Fruit fly (Drosophila melanogaster) whole organism, embryonic: ENCODE data around the gene CG18858.
A peak's percentile ranks its signal among the peaks of the same experiment; 100 is the strongest.

Experiments
- Abd-B ChIP-seq: fragments of 200-800 bp; sonication (Bioruptor generic); optimal IDR thresholded peaks from 2 replicates; lab custom pipeline; 2018; ENCODE audit warnings: missing biosample characterization, mild to moderate bottlenecking, missing genetic modification characterization, moderate library complexity
- Antp ChIP-seq: fragments of 200-800 bp; sonication (Bioruptor generic); optimal IDR thresholded peaks from 3 replicates; lab custom pipeline; 2016; ENCODE audit warnings: missing biosample characterization, missing genetic modification characterization
- CG10267 ChIP-seq: fragments of 200-800 bp; sonication (Bioruptor generic); optimal IDR thresholded peaks from 2 replicates; lab custom pipeline; 2018; ENCODE audit warnings: missing biosample characterization, mild to moderate bottlenecking, missing genetic modification characterization, moderate library complexity
- CG11085 ChIP-seq: fragments of 200-800 bp; sonication (Bioruptor generic); IDR thresholded peaks from 2 replicates; pipeline ENCODE4 v1.3.6; 2022; ENCODE audit warnings: missing biosample characterization, missing genetic modification characterization
- CG12659 ChIP-seq: fragments of 200-800 bp; sonication (Bioruptor generic); optimal IDR thresholded peaks from 3 replicates; lab custom pipeline; 2017; ENCODE audit warnings: mild to moderate bottlenecking, missing biosample characterization, missing genetic modification reagents, missing genetic modification characterization
- CG13624 ChIP-seq: fragments of 200-800 bp; sonication (Bioruptor generic); optimal IDR thresholded peaks from 2 replicates; lab custom pipeline; 2016; ENCODE audit warnings: missing biosample characterization, missing genetic modification characterization
- CG14014 ChIP-seq: fragments of 200-800 bp; sonication (Bioruptor generic); IDR thresholded peaks from 2 replicates; pipeline ENCODE4 v1.3.6; 2022; ENCODE audit warnings: missing biosample characterization, missing genetic modification characterization
- CG17829 ChIP-seq: fragments of 200-800 bp; optimal IDR thresholded peaks from 2 replicates; lab custom pipeline; 2019; ENCODE audit warnings: missing biosample characterization, mild to moderate bottlenecking, missing genetic modification characterization, moderate library complexity
- CG33213 ChIP-seq: fragments of 200-800 bp; sonication (Bioruptor generic); optimal IDR thresholded peaks from 3 replicates; lab custom pipeline; 2016; ENCODE audit warnings: missing biosample characterization, missing genetic modification characterization
- CG33557 ChIP-seq: fragments of 200-800 bp; sonication (Bioruptor generic); optimal IDR thresholded peaks from 2 replicates; lab custom pipeline; 2019; ENCODE audit warnings: missing biosample characterization, mild to moderate bottlenecking, missing genetic modification characterization, moderate library complexity
- CG34376 ChIP-seq: fragments of 200-800 bp; sonication (Bioruptor generic); optimal IDR thresholded peaks from 2 replicates; lab custom pipeline; 2018; ENCODE audit warnings: missing biosample characterization, mild to moderate bottlenecking, missing genetic modification characterization
- CG4707 ChIP-seq: fragments of 200-800 bp; sonication (Bioruptor generic); optimal IDR thresholded peaks from 2 replicates; lab custom pipeline; 2018; ENCODE audit warnings: missing biosample characterization, mild to moderate bottlenecking, missing genetic modification characterization, moderate library complexity
- CG4854 ChIP-seq: fragments of 200-800 bp; sonication (Bioruptor generic); optimal IDR thresholded peaks from 2 replicates; lab custom pipeline; 2016; ENCODE audit warnings: missing biosample characterization, missing genetic modification characterization, inconsistent platforms
- CG6272 ChIP-seq: fragments of 200-800 bp; sonication (Bioruptor generic); IDR thresholded peaks from 2 replicates; pipeline ENCODE4 v1.3.6; 2022; ENCODE audit warnings: missing biosample characterization, missing genetic modification characterization
- CG7556 ChIP-seq: fragments of 200-800 bp; sonication (Bioruptor generic); optimal IDR thresholded peaks from 2 replicates; lab custom pipeline; 2017; ENCODE audit warnings: missing biosample characterization, mild to moderate bottlenecking, missing genetic modification characterization
- CG7745 ChIP-seq: fragments of 200-800 bp; sonication (Bioruptor generic); optimal IDR thresholded peaks from 2 replicates; lab custom pipeline; 2018; ENCODE audit warnings: missing biosample characterization, mild to moderate bottlenecking, missing genetic modification characterization, moderate library complexity
- CG7786 ChIP-seq: fragments of 200-800 bp; sonication (Bioruptor generic); optimal IDR thresholded peaks from 2 replicates; lab custom pipeline; 2016; ENCODE audit warnings: missing biosample characterization, missing genetic modification characterization
- CG8290 ChIP-seq, 3 experiments: fragments of 200-800 bp; sonication (Bioruptor generic); optimal IDR thresholded peaks; 2 replicates each; lab custom pipeline; 2016 to 2019; ENCODE audit warnings: missing biosample characterization in 3 of 3, missing genetic modification characterization in 3 of 3, mild to moderate bottlenecking in 2 of 3, moderate library complexity in 1 of 3
- CG8924 ChIP-seq: fragments of 200-800 bp; optimal IDR thresholded peaks from 3 replicates; lab custom pipeline; 2019; ENCODE audit warnings: missing biosample characterization, mild to moderate bottlenecking, missing genetic modification characterization, moderate library complexity
- CTCF ChIP-seq: fragments of 200-800 bp; sonication (Bioruptor generic); optimal IDR thresholded peaks from 2 replicates; lab custom pipeline; 2017; ENCODE audit warnings: missing biosample characterization, mild to moderate bottlenecking, missing genetic modification characterization, moderate library complexity
- D ChIP-seq, 2 experiments: fragments of 200-800 bp in 1 of 2; fragments of >200 bp in 1 of 2; sonication (Bioruptor generic) in 1 of 2; optimal IDR thresholded peaks; 2 replicates in 1 of 2; 3 replicates in 1 of 2; lab custom pipeline; 2017; ENCODE audit warnings: mild to moderate bottlenecking in 1 of 2, missing biosample characterization in 1 of 2, missing genetic modification characterization in 1 of 2, missing genetic modification reagents in 1 of 2
- HLH3B ChIP-seq: fragments of 200-800 bp; sonication (Bioruptor generic); IDR thresholded peaks from 2 replicates; pipeline ENCODE4 v1.3.6; 2022; ENCODE audit warnings: missing biosample characterization, missing genetic modification characterization
- HmgD ChIP-seq: fragments of 200-800 bp; sonication (Bioruptor generic); optimal IDR thresholded peaks from 3 replicates; lab custom pipeline; 2016; ENCODE audit warnings: missing biosample characterization, missing genetic modification characterization
- Stat92E ChIP-seq, 3 experiments: fragments of >200 bp in 2 of 3; fragments of 200-800 bp in 1 of 3; sonication (Bioruptor generic) in 1 of 3; optimal IDR thresholded peaks; 2 replicates each; lab custom pipeline; 2017 to 2019; ENCODE audit warnings: missing biosample characterization in 3 of 3, missing genetic modification characterization in 3 of 3, mild to moderate bottlenecking in 1 of 3, moderate library complexity in 1 of 3
- Trl ChIP-seq, 3 experiments: fragments of >200 bp in 2 of 3; fragments of 200-800 bp in 1 of 3; sonication (Bioruptor generic) in 1 of 3; optimal IDR thresholded peaks; 2 replicates in 1 of 3; 3 replicates in 2 of 3; lab custom pipeline; 2016 to 2017; ENCODE audit warnings: missing biosample characterization in 1 of 3, missing genetic modification characterization in 1 of 3
- ac ChIP-seq: fragments of 200-800 bp; sonication (Bioruptor generic); optimal IDR thresholded peaks from 3 replicates; lab custom pipeline; 2017; ENCODE audit warnings: missing biosample characterization, mild to moderate bottlenecking, missing genetic modification characterization
- bcd ChIP-seq: fragments of 200-800 bp; sonication (Bioruptor generic); optimal IDR thresholded peaks from 2 replicates; lab custom pipeline; 2017; ENCODE audit warnings: missing biosample characterization, mild to moderate bottlenecking, missing genetic modification characterization
- crol ChIP-seq: fragments of 200-800 bp; sonication (Bioruptor generic); IDR thresholded peaks from 2 replicates; pipeline ENCODE4 v1.3.6; 2022; ENCODE audit warnings: missing biosample characterization, missing genetic modification characterization
- cwo ChIP-seq: fragments of 200-800 bp; sonication (Bioruptor generic); optimal IDR thresholded peaks from 3 replicates; lab custom pipeline; 2017; ENCODE audit warnings: missing biosample characterization, missing genetic modification characterization, mild to moderate bottlenecking, moderate library complexity, missing genetic modification reagents
- da ChIP-seq: fragments of 200-800 bp; sonication (Bioruptor generic); optimal IDR thresholded peaks from 2 replicates; lab custom pipeline; 2016; ENCODE audit warnings: missing biosample characterization, missing genetic modification characterization
- disco-r ChIP-seq: fragments of 200-800 bp; sonication (Bioruptor generic); optimal IDR thresholded peaks from 2 replicates; lab custom pipeline; 2016; ENCODE audit warnings: missing biosample characterization, missing genetic modification characterization
- dmrt99B ChIP-seq: fragments of 200-800 bp; sonication (Bioruptor generic); optimal IDR thresholded peaks from 2 replicates; lab custom pipeline; 2018; ENCODE audit warnings: missing biosample characterization, mild to moderate bottlenecking, missing genetic modification characterization, moderate library complexity
- ewg ChIP-seq: fragments of 200-800 bp; sonication (Bioruptor generic); optimal IDR thresholded peaks from 3 replicates; lab custom pipeline; 2017; ENCODE audit warnings: mild to moderate bottlenecking, missing biosample characterization, missing genetic modification reagents, missing genetic modification characterization
- eyg ChIP-seq: fragments of 200-800 bp; sonication (Bioruptor generic); optimal IDR thresholded peaks from 3 replicates; lab custom pipeline; 2016; ENCODE audit warnings: missing biosample characterization, missing genetic modification characterization
- ftz-f1 ChIP-seq: fragments of 200-800 bp; sonication (Bioruptor generic); optimal IDR thresholded peaks from 2 replicates; lab custom pipeline; 2016; ENCODE audit warnings: missing biosample characterization, missing genetic modification characterization
- grn ChIP-seq: fragments of 200-800 bp; sonication (Bioruptor generic); optimal IDR thresholded peaks from 3 replicates; lab custom pipeline; 2017; ENCODE audit warnings: missing biosample characterization, missing genetic modification characterization
- gsb ChIP-seq: fragments of 200-800 bp; sonication (Bioruptor generic); IDR thresholded peaks from 2 replicates; pipeline ENCODE4 v1.3.6; 2022; ENCODE audit warnings: missing biosample characterization, missing genetic modification characterization
- hbn ChIP-seq: fragments of 200-800 bp; sonication (Bioruptor generic); IDR thresholded peaks from 2 replicates; pipeline ENCODE4 v1.3.6; 2022; ENCODE audit warnings: missing biosample characterization, missing genetic modification characterization; ENCODE audit not compliant: partially characterized antibody
- her ChIP-seq: fragments of 200-800 bp; sonication (Bioruptor generic); optimal IDR thresholded peaks from 2 replicates; lab custom pipeline; 2016; ENCODE audit warnings: missing biosample characterization, missing genetic modification characterization
- hth ChIP-seq: fragments of >200 bp; optimal IDR thresholded peaks from 2 replicates; lab custom pipeline; 2017; ENCODE audit warnings: inconsistent platforms
- insv ChIP-seq, 2 experiments: fragments of 200-800 bp; sonication (Bioruptor generic); optimal IDR thresholded peaks; 3 replicates each; lab custom pipeline; 2016 to 2018; ENCODE audit warnings: missing biosample characterization in 2 of 2, missing genetic modification characterization in 2 of 2
- onecut ChIP-seq: fragments of 200-800 bp; sonication (Bioruptor generic); IDR thresholded peaks from 2 replicates; pipeline ENCODE4 v1.3.6; 2022; ENCODE audit warnings: missing biosample characterization, missing genetic modification characterization
- otp ChIP-seq: fragments of 200-800 bp; sonication (Bioruptor generic); IDR thresholded peaks from 3 replicates; pipeline ENCODE4, ENCODE4 v1.3.6; 2022; ENCODE audit warnings: missing biosample characterization, missing genetic modification characterization
- psq ChIP-seq: fragments of 200-800 bp; sonication (Bioruptor generic); optimal IDR thresholded peaks from 2 replicates; lab custom pipeline; 2017; ENCODE audit warnings: missing biosample characterization, missing genetic modification characterization
- sens ChIP-seq: fragments of 200-800 bp; sonication (Bioruptor generic); peaks from one replicate; lab custom pipeline; 2016; ENCODE audit warnings: missing biosample characterization, missing genetic modification characterization
- sob ChIP-seq: fragments of 200-800 bp; sonication (Bioruptor generic); IDR thresholded peaks from 2 replicates; pipeline ENCODE4 v1.3.6; 2022; ENCODE audit warnings: missing biosample characterization, missing genetic modification characterization
- sr ChIP-seq: fragments of 200-800 bp; sonication (Bioruptor generic); IDR thresholded peaks from 3 replicates; pipeline ENCODE4 v1.3.6; 2022; ENCODE audit warnings: missing biosample characterization, missing genetic modification characterization
- tap ChIP-seq: fragments of 200-800 bp; optimal IDR thresholded peaks from 3 replicates; lab custom pipeline; 2019; ENCODE audit warnings: missing biosample characterization, mild to moderate bottlenecking, missing genetic modification characterization, moderate library complexity
- toy ChIP-seq: fragments of 200-800 bp; sonication (Bioruptor generic); IDR thresholded peaks from 2 replicates; pipeline ENCODE4 v1.3.6; 2022; ENCODE audit warnings: missing biosample characterization, missing genetic modification characterization

Gene CG18858

DNA sequence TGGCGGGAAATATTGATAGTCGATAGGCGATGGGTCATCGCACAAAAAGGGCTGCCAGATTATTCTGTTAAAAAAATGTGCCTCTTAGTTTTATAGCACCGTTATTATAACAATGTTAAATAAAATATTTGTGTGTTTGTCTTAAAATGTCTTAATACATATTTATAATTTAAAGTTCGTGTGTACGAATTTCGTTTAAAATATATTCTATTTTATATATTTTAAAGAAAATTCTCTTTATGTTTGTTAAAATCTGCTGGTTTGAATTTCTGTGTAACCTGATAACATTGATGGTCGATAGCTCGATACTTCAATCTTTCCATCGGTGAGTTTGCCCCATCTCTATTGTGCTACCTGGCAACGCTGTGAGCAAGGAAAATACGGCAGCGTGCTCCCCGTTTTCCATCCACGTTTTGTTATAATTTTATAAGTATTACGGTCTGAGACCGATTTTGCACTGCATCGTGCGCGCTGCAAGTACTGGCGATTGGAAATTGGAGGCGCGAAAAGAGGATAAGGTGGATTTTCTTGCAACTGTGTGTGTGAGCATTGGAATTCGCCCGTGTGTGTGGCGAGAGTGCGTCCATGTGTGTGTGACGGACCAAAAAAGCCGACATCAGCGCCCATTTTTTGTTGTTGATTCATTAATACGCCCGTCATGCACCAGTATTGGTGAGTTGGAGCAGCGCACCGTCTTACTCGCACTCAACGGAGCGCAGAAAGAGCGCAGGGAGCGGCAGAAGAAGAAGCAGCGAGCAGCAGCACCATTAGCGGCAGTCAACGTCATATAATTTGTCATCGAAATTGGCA lies 41.9 kb downstream of the CG18858 start, which contains the start of the genes CG10949 and Arpc2 (continued):
- no peak for TF ChIP-seq onecut (GFP tag; lab: Robert Waterston, UW)
- TF ChIP-seq grn (GFP tag; lab: Kevin White, UChicago) = no peak
- no peak for TF ChIP-seq ftz-f1
- TF ChIP-seq sr (GFP tag; lab: Robert Waterston, UW) = no peak
- no peak for TF ChIP-seq CG7745 (tag; lab: Kevin White, UChicago)
- TF ChIP-seq CG13624 (GFP tag; lab: Kevin White, UChicago) = peak; percentile 4
- TF ChIP-seq disco-r = no peak
- peak; percentile 13 for TF ChIP-seq bcd (GFP tag; lab: Kevin White, UChicago)
- no peak for TF ChIP-seq cwo (GFP tag; lab: Kevin White, UChicago)
- TF ChIP-seq crol (GFP tag; lab: Robert Waterston, UW) = no peak
- TF ChIP-seq HmgD (GFP tag; lab: Kevin White, UChicago) = no peak
- no peak for TF ChIP-seq gsb
- TF ChIP-seq CG7786 (GFP tag; lab: Kevin White, UChicago) = no peak
- TF ChIP-seq CG14014 (GFP tag; lab: Robert Waterston, UW) = no peak
- TF ChIP-seq CG10267 (tag; lab: Kevin White, UChicago) = peak; percentile 66
- TF ChIP-seq Abd-B (GFP tag; lab: Kevin White, UChicago) = no peak
- TF ChIP-seq CTCF (GFP tag; lab: Kevin White, UChicago) = no peak
- no peak for TF ChIP-seq CG8290 (GFP tag; optimal IDR thresholded peaks at IDR 0.05; lab: Kevin White, UChicago)
- TF ChIP-seq CG8290 (tag; optimal IDR thresholded peaks at IDR 0.05; lab: Kevin White, UChicago) = peak in 1 of 2 experiments; percentile 6
- TF ChIP-seq CG33213 (GFP tag; lab: Kevin White, UChicago) = no peak
- peak; percentile 20 for TF ChIP-seq sens (GFP tag; lab: Kevin White, UChicago)
- TF ChIP-seq toy (GFP tag; lab: Robert Waterston, UW) = no peak
- no peak for TF ChIP-seq da (GFP tag; lab: Kevin White, UChicago)
- no peak for TF ChIP-seq CG4707 (GFP tag; lab: Kevin White, UChicago)
- TF ChIP-seq CG6272 (GFP tag; lab: Robert Waterston, UW) = no peak
- no peak for TF ChIP-seq ac
- no peak for TF ChIP-seq eyg (GFP tag; lab: Kevin White, UChicago)
- no peak for TF ChIP-seq sob
- TF ChIP-seq HLH3B (GFP tag; lab: Robert Waterston, UW) = peak; percentile 25; the same call in 1 of the 2 replicates
- peak; percentile 60 for TF ChIP-seq tap
- peak; percentile 73 for TF ChIP-seq CG17829 (tag; lab: Kevin White, UChicago)
- TF ChIP-seq CG8924 (tag; lab: Kevin White, UChicago) = peak; percentile 64
- TF ChIP-seq dmrt99B (tag; lab: Kevin White, UChicago) = no peak
- TF ChIP-seq hbn = no peak; the same call in 1 of the 2 replicates
- no peak for TF ChIP-seq psq (GFP tag; lab: Kevin White, UChicago)
- TF ChIP-seq D (optimal IDR thresholded peaks at IDR 0.05; lab: Kevin White, UChicago) = no peak
- no peak for TF ChIP-seq D (GFP tag; optimal IDR thresholded peaks at IDR 0.05; lab: Kevin White, UChicago)
- no peak; the same call in 1 of the 2 replicates for TF ChIP-seq CG11085 (GFP tag; lab: Robert Waterston, UW)
- TF ChIP-seq hth (lab: Kevin White, UChicago) = no peak
- TF ChIP-seq her (GFP tag; lab: Kevin White, UChicago) = no peak
- no peak for TF ChIP-seq Stat92E (GFP tag; optimal IDR thresholded peaks at IDR 0.05; lab: Kevin White, UChicago)
- TF ChIP-seq CG33557 = peak; percentile 60
- no peak for TF ChIP-seq CG34376 (GFP tag; lab: Kevin White, UChicago)
- peak; percentile 49 for TF ChIP-seq CG7556 (GFP tag; lab: Kevin White, UChicago)
- no peak for TF ChIP-seq insv (GFP tag; optimal IDR thresholded peaks at IDR 0.05; lab: Kevin White, UChicago)
- TF ChIP-seq Antp (GFP tag; lab: Kevin White, UChicago) = no peak
- peak; percentile 68 to 83 for TF ChIP-seq Trl (optimal IDR thresholded peaks at IDR 0.05; lab: Kevin White, UChicago)
- no peak for TF ChIP-seq Trl (GFP tag; optimal IDR thresholded peaks at IDR 0.05; lab: Kevin White, UChicago)
- no peak for TF ChIP-seq ewg (GFP tag; lab: Kevin White, UChicago)
- peak; percentile 87 for TF ChIP-seq CG12659 (GFP tag; lab: Kevin White, UChicago)
- TF ChIP-seq otp (GFP tag; lab: Robert Waterston, UW) = no peak
- TF ChIP-seq CG4854 (GFP tag; lab: Kevin White, UChicago) = no peak
